Fruit fly (Drosophila melanogaster): ENCODE results near the gene CG31296.

dm6 chr3R:15557308-15557707 is 26.0 kb upstream of the CG31296 start:
- TF ChIP-seq Mad (GFP tag; optimal IDR thresholded peaks at IDR 0.05), result no peak
- no peak for TF ChIP-seq CG2712 (tag; optimal IDR thresholded peaks at IDR 0.05)
- TF ChIP-seq Dfd (GFP tag; optimal IDR thresholded peaks at IDR 0.05), result no peak
- TF ChIP-seq tup (GFP tag; optimal IDR thresholded peaks at IDR 0.05), result no peak
- no peak for TF ChIP-seq Dek (tag; optimal IDR thresholded peaks at IDR 0.05)
- TF ChIP-seq HLH3B (GFP tag; IDR thresholded peaks at IDR 0.05), result no peak
- no peak for TF ChIP-seq GATAe (GFP tag; conservative IDR thresholded peaks at IDR 0.05)
- TF ChIP-seq psq (GFP tag; optimal IDR thresholded peaks at IDR 0.05), result no peak
- TF ChIP-seq HmgD (GFP tag; optimal IDR thresholded peaks at IDR 0.05), result no peak
- no peak for TF ChIP-seq Ets65A (GFP tag)
- no peak for TF ChIP-seq CG33213 (GFP tag; optimal IDR thresholded peaks at IDR 0.05)
- TF ChIP-seq Hey (tag; optimal IDR thresholded peaks at IDR 0.05), result no peak
- no peak for TF ChIP-seq MBD-R2 (GFP tag; IDR thresholded peaks at IDR 0.05)
